Worm (Caenorhabditis elegans): ENCODE results near the gene gadr-3.

Gene gadr-3

ce11 chrIII:6303114-6303647, 17.4 kb upstream of the gadr-3 start, which contains the start of gene F47D12.9 (continued):
- TF ChIP-seq nhr-12 (tag; optimal IDR thresholded peaks at IDR 0.05) = no peak

- TF ChIP-seq gmeb-1 (tag; optimal IDR thresholded peaks at IDR 0.05) = no peak
- TF ChIP-seq aly-2 (tag; optimal IDR thresholded peaks at IDR 0.05) = no peak
- TF ChIP-seq crh-2 (tag; optimal IDR thresholded peaks at IDR 0.05) = no peak
- TF ChIP-seq mbf-1 (tag; optimal IDR thresholded peaks at IDR 0.05) = no peak
- TF ChIP-seq egl-27 (tag; optimal IDR thresholded peaks at IDR 0.05) = no peak
- no peak for TF ChIP-seq lin-39 (tag; optimal IDR thresholded peaks at IDR 0.05)
- no peak for TF ChIP-seq Y55F3AM.14 (GFP tag; optimal IDR thresholded peaks at IDR 0.05)
- no peak for TF ChIP-seq nhr-23 (tag; optimal IDR thresholded peaks at IDR 0.05)
- TF ChIP-seq R02D3.7 (tag; optimal IDR thresholded peaks at IDR 0.05) = no peak
Measured at ce11 chrIII:6300297-6300696, 14.5 kb upstream of the gadr-3 start.

ce11 chrIII:6298131-6298530, 12.3 kb upstream of the gadr-3 start, which contains the start of gene F47D12.3:
F47D12.3 (plus strand) TSS chrIII:6298461.
- no peak for TF ChIP-seq elt-3 (tag; optimal IDR thresholded peaks at IDR 0.05)
- TF ChIP-seq mdl-1 (tag; optimal IDR thresholded peaks at IDR 0.05) = no peak
- TF ChIP-seq nhr-129 (tag; optimal IDR thresholded peaks at IDR 0.05) = no peak
- no peak for TF ChIP-seq zag-1 (tag; optimal IDR thresholded peaks at IDR 0.05)
- no peak for TF ChIP-seq sma-9 (GFP tag; optimal IDR thresholded peaks at IDR 0.05)
- TF ChIP-seq sma-9 (tag; optimal IDR thresholded peaks at IDR 0.05) = no peak
- no peak for TF ChIP-seq crh-2 (tag; optimal IDR thresholded peaks at IDR 0.05)
- TF ChIP-seq lin-39 (tag; optimal IDR thresholded peaks at IDR 0.05) = no peak
- TF ChIP-seq ztf-11 (tag; optimal IDR thresholded peaks at IDR 0.05) = no peak
- TF ChIP-seq R02D3.7 (tag; optimal IDR thresholded peaks at IDR 0.05) = no peak
- no peak for TF ChIP-seq elt-1 (tag; optimal IDR thresholded peaks at IDR 0.05)
- no peak for TF ChIP-seq sma-3 (GFP tag; optimal IDR thresholded peaks at IDR 0.05)
- TF ChIP-seq sem-4 (tag; optimal IDR thresholded peaks at IDR 0.05) = no peak
- no peak for TF ChIP-seq dmd-4 (tag; optimal IDR thresholded peaks at IDR 0.05)

- TF ChIP-seq nhr-6 (tag; optimal IDR thresholded peaks at IDR 0.05) (no peak), nhr-12 (tag; optimal IDR thresholded peaks at IDR 0.05) (no peak), gmeb-1 (tag; optimal IDR thresholded peaks at IDR 0.05) (no peak), sma-3 (GFP tag; optimal IDR thresholded peaks at IDR 0.05) (no peak), nhr-21 (tag; optimal IDR thresholded peaks at IDR 0.05) (no peak), nhr-129 (tag; optimal IDR thresholded peaks at IDR 0.05) (no peak), ceh-82 (tag; optimal IDR thresholded peaks at IDR 0.05) (no peak), zag-1 (tag; optimal IDR thresholded peaks at IDR 0.05) (peak; percentile 27), snpc-4 (tag; optimal IDR thresholded peaks at IDR 0.05) (no peak), unc-55 (GFP tag; optimal IDR thresholded peaks at IDR 0.05) (peak; percentile 77), unc-39 (tag; optimal IDR thresholded peaks at IDR 0.05) (no peak)
Measured at ce11 chrIII:6297599-6297998, 11.8 kb upstream of the gadr-3 start.

- TF ChIP-seq nhr-10 (tag; optimal IDR thresholded peaks at IDR 0.05) = no peak
- TF ChIP-seq skn-1 (tag; optimal IDR thresholded peaks at IDR 0.05) = no peak
- TF ChIP-seq lsy-2 (tag; optimal IDR thresholded peaks at IDR 0.05) = no peak
- no peak for TF ChIP-seq sem-4 (tag; optimal IDR thresholded peaks at IDR 0.05)
- TF ChIP-seq nhr-23 (tag; optimal IDR thresholded peaks at IDR 0.05) = no peak
- no peak for TF ChIP-seq peb-1 (tag; optimal IDR thresholded peaks at IDR 0.05)
- no peak for TF ChIP-seq unc-62 (GFP tag; optimal IDR thresholded peaks at IDR 0.05)
- no peak for TF ChIP-seq ZK546.5 (tag; optimal IDR thresholded peaks at IDR 0.05)
- TF ChIP-seq lin-11 (tag; optimal IDR thresholded peaks at IDR 0.05) = no peak
- no peak for TF ChIP-seq nhr-25 (tag; optimal IDR thresholded peaks at IDR 0.05)
Measured at ce11 chrIII:6295972-6296700, 10.3 kb upstream of the gadr-3 start, which contains the start of gene F47D12.7. F47D12.7 (minus strand) TSS chrIII:6296022.

All from whole organism, L2 larva.